Worm (Caenorhabditis elegans): ENCODE results near the gene srh-213.

Gene srh-213

ce11 chrV:3582086-3582485 lies 12.8 kb downstream of the srh-213 start:
- TF ChIP-seq hmg-1.2 (GFP tag; IDR thresholded peaks at IDR 0.05) (peak; percentile 41; the same call in 1 of the 2 replicates), zfh-2 (GFP tag; conservative IDR thresholded peaks at IDR 0.05) (no peak), athp-1 (tag; optimal IDR thresholded peaks at IDR 0.05) (peak; percentile 9), B0336.3 (GFP tag; IDR thresholded peaks at IDR 0.05) (no peak), attf-6 (GFP tag; IDR thresholded peaks at IDR 0.05) (0 out of 2 replicates have a peak, but pooled peaks have one; percentile 13), ztf-6 (GFP tag; IDR thresholded peaks at IDR 0.05) (no peak), lin-54 (GFP tag; optimal IDR thresholded peaks at IDR 0.05) (peak; percentile 36), ceh-79 (tag; optimal IDR thresholded peaks at IDR 0.05) (no peak), F22D6.2 (tag; optimal IDR thresholded peaks at IDR 0.05) (no peak), F33H1.4 (GFP tag; IDR thresholded peaks at IDR 0.05) (0 out of 2 replicates have a peak, but pooled peaks have one; percentile 13), aptf-3 (GFP tag; IDR thresholded peaks at IDR 0.05) (0 out of 2 replicates have a peak, but pooled peaks have one; percentile 21), hrde-1 (tag; optimal IDR thresholded peaks at IDR 0.05; ENCODE audit: borderline replicate concordance) (no peak), F57A8.1 (GFP tag; optimal IDR thresholded peaks at IDR 0.05) (no peak), mcd-1 (GFP tag; IDR thresholded peaks at IDR 0.05) (no peak), lsy-27 (tag; optimal IDR thresholded peaks at IDR 0.05; ENCODE audit: borderline replicate concordance, insufficient read depth) (no peak), C17E4.6 (GFP tag; IDR thresholded peaks at IDR 0.05) (no peak), nhr-80 (tag; optimal IDR thresholded peaks at IDR 0.05) (no peak), T26A5.8 (tag; optimal IDR thresholded peaks at IDR 0.05) (no peak), attf-5 (GFP tag; optimal IDR thresholded peaks at IDR 0.05) (no peak), die-1 (tag; optimal IDR thresholded peaks at IDR 0.05) (peak; percentile 54), ceh-91 (GFP tag; IDR thresholded peaks at IDR 0.05) (no peak), mel-28 (tag; optimal IDR thresholded peaks at IDR 0.05; ENCODE audit: borderline replicate concordance) (no peak), ama-1 (optimal IDR thresholded peaks at IDR 0.05) (no peak), ama-1 (GFP tag; optimal IDR thresholded peaks at IDR 0.05) (peak in 1 of 2 experiments; percentile 86), B0261.1 (tag; optimal IDR thresholded peaks at IDR 0.05) (peak; percentile 65), nfya-1 (tag; optimal IDR thresholded peaks at IDR 0.05; ENCODE audit: borderline replicate concordance, insufficient read depth) (no peak), sea-2 (GFP tag; IDR thresholded peaks at IDR 0.05) (no peak), Y53F4B.3 (GFP tag; IDR thresholded peaks at IDR 0.05) (peak; percentile 28; the same call in 1 of the 2 replicates), nhr-27 (tag; optimal IDR thresholded peaks at IDR 0.05) (no peak), nfya-2 (GFP tag; IDR thresholded peaks at IDR 0.05) (0 out of 2 replicates have a peak, but pooled peaks have one; percentile 25), dpff-1 (tag; optimal IDR thresholded peaks at IDR 0.05) (no peak), lag-1 (GFP tag; IDR thresholded peaks at IDR 0.05) (no peak), lsl-1 (GFP tag; optimal IDR thresholded peaks at IDR 0.05) (peak; percentile 43), ztf-25 (GFP tag; IDR thresholded peaks at IDR 0.05) (no peak), F37B4.10 (GFP tag; IDR thresholded peaks at IDR 0.05) (no peak), B0035.1 (tag; optimal IDR thresholded peaks at IDR 0.05) (no peak), madf-3 (GFP tag; IDR thresholded peaks at IDR 0.05) (0 out of 2 replicates have a peak, but pooled peaks have one; percentile 14), nhr-90 (tag; optimal IDR thresholded peaks at IDR 0.05) (no peak), ccch-3 (GFP tag; optimal IDR thresholded peaks at IDR 0.05) (no peak), rpc-1 (optimal IDR thresholded peaks at IDR 0.05) (peak; percentile 58), rpc-1 (tag; optimal IDR thresholded peaks at IDR 0.05) (peak; percentile 76), snpc-4 (GFP tag; optimal IDR thresholded peaks at IDR 0.05) (peak; percentile 0), snpc-4 (tag; optimal IDR thresholded peaks at IDR 0.05) (peak in 2 of 4 experiments; percentile 4 to 14), snpc-3.4 (tag; optimal IDR thresholded peaks at IDR 0.05) (peak; percentile 62), hlh-26 (GFP tag; conservative IDR thresholded peaks at IDR 0.05) (no peak), let-607 (tag; optimal IDR thresholded peaks at IDR 0.05) (no peak), F23B12.7 (tag; optimal IDR thresholded peaks at IDR 0.05; ENCODE audit: insufficient read depth) (peak; percentile 61), fkh-3 (tag; optimal IDR thresholded peaks at IDR 0.05) (no peak), ztf-3 (GFP tag; optimal IDR thresholded peaks at IDR 0.05) (no peak)
